Fruit fly (Drosophila melanogaster) whole organism, adult: ENCODE data around the gene Gr64e.

Experiments
- CG12768 ChIP-seq: fragments of 200-800 bp; sonication (Bioruptor generic); optimal IDR thresholded peaks from 2 replicates; lab custom pipeline; 2017; ENCODE audit warnings: missing biosample characterization, missing genetic modification characterization, mild to moderate bottlenecking, moderate library complexity, missing genetic modification reagents
- CG14711 ChIP-seq: fragments of 200-800 bp; sonication (Bioruptor generic); optimal IDR thresholded peaks from 2 replicates; lab custom pipeline; 2018; ENCODE audit warnings: missing biosample characterization, mild to moderate bottlenecking, missing genetic modification characterization, moderate library complexity
- CG1620 ChIP-seq: fragments of 200-800 bp; sonication (Bioruptor generic); optimal IDR thresholded peaks from 2 replicates; lab custom pipeline; 2016; ENCODE audit warnings: missing biosample characterization, missing genetic modification characterization
- CG33017 ChIP-seq: fragments of 200-800 bp; sonication (Bioruptor generic); optimal IDR thresholded peaks from 2 replicates; lab custom pipeline; 2018; ENCODE audit warnings: missing biosample characterization, mild to moderate bottlenecking, missing genetic modification characterization, moderate library complexity
- CG7101 ChIP-seq: fragments of 200-800 bp; sonication (Bioruptor generic); optimal IDR thresholded peaks from 2 replicates; lab custom pipeline; 2018; ENCODE audit warnings: missing biosample characterization, mild to moderate bottlenecking, missing genetic modification characterization, moderate library complexity
- Crg-1 ChIP-seq: fragments of 200-800 bp; sonication (Bioruptor generic); optimal IDR thresholded peaks from 2 replicates; lab custom pipeline; 2016; ENCODE audit warnings: missing biosample characterization, missing genetic modification characterization
- cic ChIP-seq: fragments of 200-800 bp; sonication (Bioruptor generic); optimal IDR thresholded peaks from 2 replicates; lab custom pipeline; 2017; ENCODE audit warnings: missing biosample characterization, mild to moderate bottlenecking, missing genetic modification characterization, moderate library complexity
- kay ChIP-seq: fragments of 200-800 bp; sonication (Bioruptor generic); peaks from one replicate; lab custom pipeline; 2016; ENCODE audit warnings: missing biosample characterization, missing genetic modification characterization, borderline replicate concordance
- ovo ChIP-seq: fragments of 200-800 bp; sonication (Bioruptor generic); optimal IDR thresholded peaks from 2 replicates; lab custom pipeline; 2016; ENCODE audit warnings: missing biosample characterization, missing genetic modification characterization
- pad ChIP-seq: fragments of 200-800 bp; sonication (Bioruptor generic); optimal IDR thresholded peaks from 3 replicates; lab custom pipeline; 2017; ENCODE audit warnings: missing biosample characterization, missing genetic modification characterization, mild to moderate bottlenecking, moderate library complexity, missing genetic modification reagents
- tj ChIP-seq: fragments of 200-800 bp; sonication (Bioruptor generic); optimal IDR thresholded peaks from 3 replicates; lab custom pipeline; 2017; ENCODE audit warnings: missing biosample characterization, mild to moderate bottlenecking, missing genetic modification characterization, moderate library complexity
- toe ChIP-seq: fragments of 200-800 bp; sonication (Bioruptor generic); optimal IDR thresholded peaks from 2 replicates; lab custom pipeline; 2016; ENCODE audit warnings: missing biosample characterization, missing genetic modification characterization

DNA sequence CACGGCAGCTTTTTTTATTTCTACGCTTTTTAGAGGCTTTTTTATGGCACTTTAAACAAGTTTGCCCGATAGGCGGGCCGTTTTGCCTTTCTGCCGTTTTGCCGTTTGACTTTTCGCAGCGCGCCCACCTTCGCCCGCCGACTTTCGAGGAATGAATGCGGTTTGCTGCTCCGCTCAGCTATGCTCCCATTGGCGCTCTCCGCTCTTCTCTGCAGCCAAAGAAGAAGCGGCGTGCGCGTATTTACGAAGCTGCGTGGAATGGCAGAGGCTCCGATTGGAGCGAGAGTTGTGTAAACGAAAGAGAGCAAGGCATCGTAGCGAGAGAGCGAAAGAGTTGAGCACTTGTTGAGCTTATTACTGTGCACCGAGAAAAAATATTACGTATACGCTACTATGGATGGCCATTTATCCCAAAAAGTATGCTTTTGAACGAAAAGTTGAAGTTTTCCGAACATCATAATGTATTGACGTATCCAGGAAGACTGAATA is 39.7 kb downstream of the Gr64e start, which contains the start of gene wit:
- TF ChIP-seq kay (GFP tag; lab: Kevin White, UChicago): no peak
- TF ChIP-seq CG1620: no peak
- TF ChIP-seq Crg-1 (GFP tag; lab: Kevin White, UChicago): no peak
- TF ChIP-seq tj (GFP tag; lab: Kevin White, UChicago): peak; percentile 73
- no peak for TF ChIP-seq toe (GFP tag; lab: Kevin White, UChicago)
- TF ChIP-seq CG33017 (tag; lab: Kevin White, UChicago): peak; percentile 75
- TF ChIP-seq ovo (GFP tag; lab: Kevin White, UChicago): peak; percentile 15
- peak; percentile 58 for TF ChIP-seq CG12768 (GFP tag; lab: Kevin White, UChicago)
- TF ChIP-seq pad: no peak
- TF ChIP-seq CG14711 (tag; lab: Kevin White, UChicago): peak; percentile 14
- TF ChIP-seq cic: peak; percentile 34
- peak; percentile 42 for TF ChIP-seq CG7101 (tag; lab: Kevin White, UChicago)
